Worm (Caenorhabditis elegans) whole organism, L3 larva: ENCODE measurements around the gene F54D12.8.

Source experiments
- R02D3.7 ChIP-seq: fragments of 150-350 bp; optimal IDR thresholded peaks from 2 replicates; lab custom pipeline; 2014; ENCODE audit warnings: missing biosample characterization, missing genetic modification characterization
- ceh-16 ChIP-seq: sonication (generic microtip); optimal IDR thresholded peaks from 2 replicates; lab custom pipeline; 2017; ENCODE audit warnings: missing biosample characterization, missing genetic modification characterization
- ceh-28 ChIP-seq: fragments of 150-350 bp; optimal IDR thresholded peaks from 2 replicates; lab custom pipeline; 2014; ENCODE audit warnings: missing biosample characterization, missing genetic modification reagents, missing genetic modification characterization
- ceh-82 ChIP-seq: fragments of 150-350 bp; optimal IDR thresholded peaks from 2 replicates; lab custom pipeline; 2014; ENCODE audit warnings: missing biosample characterization, missing genetic modification characterization
- ceh-9 ChIP-seq: sonication (generic microtip); optimal IDR thresholded peaks from 2 replicates; lab custom pipeline; 2018; ENCODE audit warnings: missing biosample characterization, missing genetic modification characterization
- daf-12 ChIP-seq: fragments of 150-350 bp; optimal IDR thresholded peaks from 2 replicates; lab custom pipeline; 2014; ENCODE audit warnings: missing biosample characterization, missing genetic modification reagents, missing genetic modification characterization
- egl-27 ChIP-seq: sonication (generic microtip); optimal IDR thresholded peaks from 4 replicates; lab custom pipeline; 2017; ENCODE audit warnings: missing biosample characterization, missing genetic modification reagents, missing genetic modification characterization
- egl-5 ChIP-seq: fragments of 150-350 bp; optimal IDR thresholded peaks from 2 replicates; lab custom pipeline; 2017; ENCODE audit warnings: missing biosample characterization, missing genetic modification reagents, missing genetic modification characterization, inconsistent platforms
- elt-1 ChIP-seq: fragments of 150-350 bp; optimal IDR thresholded peaks from 2 replicates; lab custom pipeline; 2014; ENCODE audit warnings: missing biosample characterization, missing genetic modification characterization
- elt-2 ChIP-seq: sonication (generic microtip); optimal IDR thresholded peaks from 2 replicates; lab custom pipeline; 2016; ENCODE audit warnings: missing genetic modification reagents, mild to moderate bottlenecking, missing genetic modification characterization, missing compliant biosample characterization
- elt-3 ChIP-seq, 3 experiments: fragments of 150-350 bp in 1 of 3; sonication (generic microtip) in 2 of 3; optimal IDR thresholded peaks; 2 replicates in 2 of 3; 4 replicates in 1 of 3; lab custom pipeline; 2014 to 2017; ENCODE audit warnings: missing biosample characterization in 3 of 3, missing genetic modification characterization in 3 of 3
- eor-1 ChIP-seq, 2 experiments: fragments of 150-350 bp; optimal IDR thresholded peaks; 2 replicates each; lab custom pipeline; 2014 to 2018; ENCODE audit warnings: missing biosample characterization in 2 of 2, missing genetic modification characterization in 2 of 2
- fkh-10 ChIP-seq: sonication (generic microtip); optimal IDR thresholded peaks from 2 replicates; lab custom pipeline; 2017; ENCODE audit warnings: missing biosample characterization, missing genetic modification reagents, missing genetic modification characterization
- fos-1 ChIP-seq: fragments of 150-350 bp; optimal IDR thresholded peaks from 2 replicates; lab custom pipeline; 2014; ENCODE audit warnings: missing biosample characterization, missing genetic modification characterization
- hmg-11 ChIP-seq: sonication (generic microtip); optimal IDR thresholded peaks from 2 replicates; lab custom pipeline; 2016; ENCODE audit warnings: missing genetic modification characterization, missing compliant biosample characterization
- jun-1 ChIP-seq: fragments of 150-350 bp; optimal IDR thresholded peaks from 2 replicates; lab custom pipeline; 2014; ENCODE audit warnings: missing biosample characterization, missing genetic modification reagents, missing genetic modification characterization
- lin-15B ChIP-seq: fragments of 150-350 bp; optimal IDR thresholded peaks from 2 replicates; lab custom pipeline; 2014; ENCODE audit warnings: missing biosample characterization, missing genetic modification characterization
- lin-39 ChIP-seq: fragments of 150-350 bp; optimal IDR thresholded peaks from 2 replicates; lab custom pipeline; 2018; ENCODE audit warnings: missing biosample characterization, missing genetic modification reagents, missing genetic modification characterization
- lsy-12 ChIP-seq: sonication (generic microtip); optimal IDR thresholded peaks from 2 replicates; lab custom pipeline; 2016; ENCODE audit warnings: mild to moderate bottlenecking, missing genetic modification characterization, missing compliant biosample characterization
- mml-1 ChIP-seq: fragments of 150-350 bp; sonication (generic microtip); optimal IDR thresholded peaks from 3 replicates; lab custom pipeline; 2014; ENCODE audit warnings: missing biosample characterization, missing genetic modification characterization
- nhr-12 ChIP-seq: fragments of 150-350 bp; optimal IDR thresholded peaks from 2 replicates; lab custom pipeline; 2014; ENCODE audit warnings: missing biosample characterization, missing genetic modification characterization
- nhr-23 ChIP-seq: fragments of 150-350 bp; optimal IDR thresholded peaks from 2 replicates; lab custom pipeline; 2014; ENCODE audit warnings: missing biosample characterization, missing genetic modification reagents, missing genetic modification characterization
- nhr-25 ChIP-seq: sonication (generic microtip); optimal IDR thresholded peaks from 2 replicates; lab custom pipeline; 2017; ENCODE audit warnings: missing biosample characterization, missing genetic modification characterization
- nhr-28 ChIP-seq: fragments of 150-350 bp; optimal IDR thresholded peaks from 2 replicates; lab custom pipeline; 2014; ENCODE audit warnings: missing biosample characterization, missing genetic modification characterization
- nhr-77 ChIP-seq: fragments of 150-350 bp; optimal IDR thresholded peaks from 2 replicates; lab custom pipeline; 2014; ENCODE audit warnings: missing biosample characterization, missing genetic modification characterization
- pha-4 ChIP-seq: fragments of 150-350 bp; optimal IDR thresholded peaks from 2 replicates; lab custom pipeline; 2014; ENCODE audit warnings: missing biosample characterization, missing genetic modification reagents, missing genetic modification characterization
- snpc-4 ChIP-seq: fragments of 150-350 bp; optimal IDR thresholded peaks from 2 replicates; lab custom pipeline; 2014; ENCODE audit warnings: missing biosample characterization, missing genetic modification characterization
- tbx-2 ChIP-seq: sonication (generic microtip); optimal IDR thresholded peaks from 2 replicates; lab custom pipeline; 2016; ENCODE audit warnings: mild to moderate bottlenecking, missing genetic modification characterization, missing compliant biosample characterization
- unc-39 ChIP-seq: sonication (generic microtip); optimal IDR thresholded peaks from 4 replicates; lab custom pipeline; 2017; ENCODE audit warnings: missing biosample characterization, missing genetic modification characterization
- unc-62 ChIP-seq: fragments of 150-350 bp; sonication (generic microtip); optimal IDR thresholded peaks from 4 replicates; lab custom pipeline; 2014; ENCODE audit warnings: missing biosample characterization, missing genetic modification reagents, missing genetic modification characterization
- zag-1 ChIP-seq: fragments of 150-350 bp; optimal IDR thresholded peaks from 2 replicates; lab custom pipeline; 2014; ENCODE audit warnings: missing biosample characterization, missing genetic modification characterization
- ztf-4 ChIP-seq: fragments of 150-350 bp; optimal IDR thresholded peaks from 2 replicates; lab custom pipeline; 2014; ENCODE audit warnings: missing biosample characterization, missing genetic modification characterization

F54D12.8 gene

ce11 chrII:1420806-1421463, 23.1 kb upstream of the F54D12.8 start:
- TF ChIP-seq ceh-28 (tag; lab: Kevin White, UChicago) (peak; percentile 55), zag-1 (tag; lab: Kevin White, UChicago) (no peak), lsy-12 (tag; lab: Kevin White, UChicago) (no peak)

ce11 chrII:1419994-1420393, 22.2 kb upstream of the F54D12.8 start:
- TF ChIP-seq daf-12 = no peak
- TF ChIP-seq ceh-9 = no peak
- no peak for TF ChIP-seq ztf-4 (tag; lab: Kevin White, UChicago)
- TF ChIP-seq ceh-28 (tag; lab: Kevin White, UChicago) = peak; percentile 84
- no peak for TF ChIP-seq pha-4
- no peak for TF ChIP-seq lin-39 (tag; lab: Kevin White, UChicago)
- TF ChIP-seq elt-3 (tag; optimal IDR thresholded peaks at IDR 0.05; lab: Kevin White, UChicago) = no peak
- TF ChIP-seq zag-1 (tag; lab: Kevin White, UChicago) = no peak
- TF ChIP-seq lsy-12 (tag; lab: Kevin White, UChicago) = no peak

- TF ChIP-seq nhr-12 = no peak
- peak; percentile 93 for TF ChIP-seq ceh-28 (tag; lab: Kevin White, UChicago)
These were observed 14.6 kb upstream of the F54D12.8 start, which contains the start of gene alkb-1 for ce11 chrII:1412359-1412907. TSS of gene alkb-1 (plus strand) at chrII:1412409.

DNA sequence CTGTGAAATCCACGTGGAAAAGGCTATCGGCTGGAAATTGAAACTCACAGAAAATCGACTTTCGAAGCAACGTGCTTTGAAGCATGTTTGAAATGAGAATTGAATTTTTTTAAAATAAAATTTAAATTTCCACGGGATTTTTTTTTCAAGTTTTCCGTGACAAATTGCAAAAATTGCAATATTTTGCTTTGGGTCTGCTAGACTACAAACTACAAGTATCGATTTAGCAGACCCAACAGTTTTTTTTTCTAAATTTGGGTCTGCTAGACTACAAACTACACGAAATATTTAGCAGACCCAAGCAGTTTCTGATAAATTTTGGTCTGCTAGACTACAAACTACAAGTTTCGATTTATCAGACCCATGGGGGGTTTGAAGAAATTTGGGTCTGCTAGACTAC, 13.5 kb upstream of the F54D12.8 start, which contains the start of gene Y51H7C.9:
Y51H7C.9 (minus strand) TSS at position 101 of the 400 bp plus-strand sequence.
- no peak for TF ChIP-seq lsy-12 (tag; lab: Kevin White, UChicago)
- TF ChIP-seq ztf-4 (tag; lab: Kevin White, UChicago) = no peak

- no peak for TF ChIP-seq daf-12
- TF ChIP-seq snpc-4 (tag; lab: Kevin White, UChicago) = no peak
- no peak for TF ChIP-seq unc-62 (GFP tag; lab: Kevin White, UChicago)
- TF ChIP-seq ceh-28 (tag; lab: Kevin White, UChicago) = no peak
- no peak for TF ChIP-seq nhr-25 (tag; lab: Kevin White, UChicago)
- no peak for TF ChIP-seq egl-27
- no peak for TF ChIP-seq nhr-28
- TF ChIP-seq, all 47 proteins: peak for 0
These were observed 5.2 kb upstream of the F54D12.8 start, which contains the start of the genes Y51H7C.41 and cogc-4 for ce11 chrII:1403056-1403455. TSS of gene Y51H7C.41 (plus strand) at chrII:1403321. TSS of gene cogc-4 (plus strand) at chrII:1403441.

- TF ChIP-seq ceh-16 (tag; lab: Kevin White, UChicago) = no peak
- no peak for TF ChIP-seq elt-1 (tag; lab: Kevin White, UChicago)
- no peak for TF ChIP-seq nhr-12
- peak; percentile 36 for TF ChIP-seq R02D3.7 (tag; lab: Kevin White, UChicago)
- TF ChIP-seq eor-1 (tag; optimal IDR thresholded peaks at IDR 0.05; lab: Kevin White, UChicago) = no peak
- TF ChIP-seq egl-27 = no peak
- TF ChIP-seq elt-3 (tag; optimal IDR thresholded peaks at IDR 0.05; lab: Kevin White, UChicago) = no peak
- TF ChIP-seq fkh-10 (GFP tag; lab: Kevin White, UChicago) = no peak
- peak; percentile 24 for TF ChIP-seq lin-39 (tag; lab: Kevin White, UChicago)
- peak; percentile 18 for TF ChIP-seq tbx-2
- TF ChIP-seq nhr-23 (tag; lab: Kevin White, UChicago) = peak; percentile 65
- peak; percentile 75 for TF ChIP-seq lin-15B
- no peak for TF ChIP-seq mml-1 (tag; lab: Kevin White, UChicago)
- no peak for TF ChIP-seq jun-1
- no peak for TF ChIP-seq hmg-11 (tag; lab: Kevin White, UChicago)
- no peak for TF ChIP-seq lsy-12 (tag; lab: Kevin White, UChicago)
- TF ChIP-seq elt-2 = peak; percentile 22
These were observed 4.4 kb upstream of the F54D12.8 start, which contains the start of gene Y51H7C.7 for ce11 chrII:1402167-1402619. TSS of gene Y51H7C.7 (plus strand) at chrII:1402569.

ce11 chrII:1401474-1401873, 3.6 kb upstream of the F54D12.8 start, which contains the start of gene Y51H7C.8:
TSS of gene Y51H7C.8 (plus strand) at chrII:1401774.
- TF ChIP-seq unc-62 (GFP tag; lab: Kevin White, UChicago) = no peak
- no peak for TF ChIP-seq ceh-16 (tag; lab: Kevin White, UChicago)
- no peak for TF ChIP-seq nhr-77 (tag; lab: Kevin White, UChicago)
- no peak for TF ChIP-seq lin-39 (tag; lab: Kevin White, UChicago)
- no peak for TF ChIP-seq unc-39 (tag; lab: Kevin White, UChicago)
- no peak for TF ChIP-seq ceh-82
- no peak for TF ChIP-seq fos-1 (tag; lab: Kevin White, UChicago)
- TF ChIP-seq eor-1 (tag; optimal IDR thresholded peaks at IDR 0.05; lab: Kevin White, UChicago) = no peak
- TF ChIP-seq egl-5 (tag; lab: Kevin White, UChicago) = no peak
